Worm (Caenorhabditis elegans) whole organism, early embryonic: ENCODE results near the gene nhr-132.

Experiments used
- F13C5.2 ChIP-seq: sonication (generic microtip); optimal IDR thresholded peaks from 2 replicates; lab custom pipeline; 2017; ENCODE audit warnings: mild to moderate bottlenecking, missing genetic modification characterization, inconsistent platforms, missing compliant biosample characterization
- ama-1 ChIP-seq: fragments of 150-350 bp; optimal IDR thresholded peaks from 2 replicates; lab custom pipeline; 2014
- ceh-13 ChIP-seq: fragments of 200-800 bp; sonication (Bioruptor generic); optimal IDR thresholded peaks from 2 replicates; lab custom pipeline; 2018; ENCODE audit warnings: mild to moderate bottlenecking, missing genetic modification characterization, missing compliant biosample characterization
- ceh-36 ChIP-seq: sonication (generic microtip); optimal IDR thresholded peaks from 2 replicates; lab custom pipeline; 2016; ENCODE audit warnings: missing genetic modification characterization, inconsistent platforms, missing compliant biosample characterization
- hmg-4 ChIP-seq: fragments of 200-800 bp; sonication (Bioruptor generic); optimal IDR thresholded peaks from 2 replicates; lab custom pipeline; 2018; ENCODE audit warnings: mild to moderate bottlenecking, missing genetic modification characterization, missing compliant biosample characterization
- scrt-1 ChIP-seq: fragments of 200-800 bp; sonication (Bioruptor generic); IDR thresholded peaks from 2 replicates; pipeline ENCODE4 v1.3.6; 2022; ENCODE audit warnings: missing genetic modification characterization, missing compliant biosample characterization
- tbx-37 ChIP-seq: fragments of 200-800 bp; sonication (Bioruptor generic); conservative IDR thresholded peaks from 2 replicates; pipeline ENCODE4 v1.3.6; 2022; ENCODE audit warnings: missing genetic modification reagents, missing genetic modification characterization, missing compliant biosample characterization

DNA sequence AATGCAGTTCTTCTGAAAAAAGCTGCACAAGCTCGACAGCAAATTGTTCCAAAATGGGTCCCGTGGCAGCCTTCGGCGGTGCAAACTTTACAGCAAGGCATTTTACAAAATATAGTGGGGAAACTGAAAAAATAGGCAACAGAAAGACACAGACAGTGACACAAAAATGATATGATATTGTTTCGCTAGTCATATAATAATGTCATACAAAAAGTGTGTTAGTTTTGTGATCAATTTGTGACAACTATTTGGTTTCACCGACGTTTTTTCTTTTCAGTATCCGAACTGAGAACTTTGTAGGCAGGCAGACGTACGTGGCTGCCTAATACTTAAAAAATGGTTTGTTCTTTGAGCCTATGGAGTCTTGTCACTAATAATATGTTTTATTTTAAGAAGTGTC, 14.8 kb upstream of the nhr-132 start, which contains the start of gene nhr-210:
- TF ChIP-seq scrt-1 (no peak), ceh-13 (GFP tag; lab: Kevin White, UChicago) (no peak), F13C5.2 (no peak), ama-1 (no peak), ceh-36 (no peak), tbx-37 (GFP tag; lab: Robert Waterston, UW) (no peak), hmg-4 (no peak)
